Worm (Caenorhabditis elegans): Measurements from ENCODE around the gene C34E7.3.

DNA sequence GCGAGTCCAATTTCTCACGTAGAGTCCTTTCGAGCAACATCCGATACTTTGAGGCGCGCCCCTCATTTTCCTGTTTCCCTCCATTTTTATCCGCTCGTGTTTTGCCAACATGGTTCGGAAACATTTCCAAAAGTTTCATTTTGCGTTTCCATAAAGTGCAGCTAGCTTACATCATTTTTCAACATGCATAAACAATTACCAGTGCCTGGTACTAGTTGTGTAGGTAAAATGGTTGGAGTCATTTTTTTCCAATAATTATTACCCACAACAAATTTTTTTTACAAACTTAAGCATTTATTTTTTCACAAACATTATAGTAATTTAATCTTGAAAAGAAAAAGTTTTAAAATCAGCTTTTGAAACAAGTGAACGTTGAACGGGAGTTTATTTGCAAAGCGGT is 21.3 kb upstream of the C34E7.3 start:
- TF ChIP-seq eor-1 (tag; optimal IDR thresholded peaks at IDR 0.05) (no peak), nhr-12 (tag; optimal IDR thresholded peaks at IDR 0.05) (no peak), nhr-67 (tag; optimal IDR thresholded peaks at IDR 0.05) (no peak), nfya-1 (tag; optimal IDR thresholded peaks at IDR 0.05; ENCODE audit: insufficient read depth) (no peak), fos-1 (tag; optimal IDR thresholded peaks at IDR 0.05) (no peak), ceh-82 (tag; optimal IDR thresholded peaks at IDR 0.05) (no peak), jun-1 (tag; optimal IDR thresholded peaks at IDR 0.05) (no peak), elt-3 (tag; optimal IDR thresholded peaks at IDR 0.05) (no peak), hmg-11 (tag; optimal IDR thresholded peaks at IDR 0.05) (no peak), ZK546.5 (tag; optimal IDR thresholded peaks at IDR 0.05) (no peak), nhr-237 (tag; optimal IDR thresholded peaks at IDR 0.05) (no peak), lin-39 (tag; optimal IDR thresholded peaks at IDR 0.05) (no peak), fkh-10 (GFP tag; optimal IDR thresholded peaks at IDR 0.05) (no peak)
